Fruit fly (Drosophila melanogaster): ENCODE results near the gene Vml.
A peak's percentile ranks its signal among the peaks of the same experiment; 100 is the strongest.

Gene Vml

dm6 chrX:2301069-2301508, 25.5 kb downstream of the Vml start (continued):
- TF ChIP-seq slou (GFP tag; optimal IDR thresholded peaks at IDR 0.05) (no peak), CG4854 (GFP tag; optimal IDR thresholded peaks at IDR 0.05) (no peak), CG1792 (GFP tag; optimal IDR thresholded peaks at IDR 0.05) (no peak), Atf6 (GFP tag; IDR thresholded peaks at IDR 0.05) (peak; percentile 46), nau (GFP tag; optimal IDR thresholded peaks at IDR 0.05) (no peak), CG1603 (tag; optimal IDR thresholded peaks at IDR 0.05) (peak; percentile 36), CG8924 (tag; optimal IDR thresholded peaks at IDR 0.05) (peak; percentile 44), CG6254 (GFP tag; optimal IDR thresholded peaks at IDR 0.05) (peak; percentile 8), CG12299 (tag; optimal IDR thresholded peaks at IDR 0.05) (peak; percentile 24), luna (GFP tag; optimal IDR thresholded peaks at IDR 0.05) (no peak), Mrtf (GFP tag; IDR thresholded peaks at IDR 0.05) (no peak), CG11398 (GFP tag; optimal IDR thresholded peaks at IDR 0.05) (no peak), MTF-1 (GFP tag; optimal IDR thresholded peaks at IDR 0.05; ENCODE audit: borderline replicate concordance) (no peak), CG8359 (GFP tag; optimal IDR thresholded peaks at IDR 0.05; ENCODE audit: borderline replicate concordance) (no peak), Atf3 (GFP tag; optimal IDR thresholded peaks at IDR 0.05) (no peak), CG2875 (GFP tag; optimal IDR thresholded peaks at IDR 0.05) (no peak), wor (GFP tag; IDR thresholded peaks at IDR 0.05) (0 out of 2 replicates have a peak, but pooled peaks have one; percentile 27), Camta (GFP tag; optimal IDR thresholded peaks at IDR 0.05) (no peak), Xrp1 (GFP tag; IDR thresholded peaks at IDR 0.05) (peak; percentile 24; the same call in 1 of the 2 replicates), CG14667 (GFP tag; IDR thresholded peaks at IDR 0.05) (no peak), Sin3A (optimal IDR thresholded peaks at IDR 0.05) (no peak), CG7928 (GFP tag; optimal IDR thresholded peaks at IDR 0.05) (peak; percentile 15), Lpt (GFP tag; optimal IDR thresholded peaks at IDR 0.05) (no peak), Med (GFP tag) (peak; percentile 68), CG17186 (GFP tag; optimal IDR thresholded peaks at IDR 0.05) (no peak), CG2889 (GFP tag; IDR thresholded peaks at IDR 0.05) (peak; percentile 43; the same call in 1 of the 3 replicates), Usf (GFP tag; optimal IDR thresholded peaks at IDR 0.05) (peak; percentile 35), CkIIα-i1 (GFP tag; IDR thresholded peaks at IDR 0.05) (no peak), schlank (tag; optimal IDR thresholded peaks at IDR 0.05) (peak; percentile 52), CG15696 (tag; optimal IDR thresholded peaks at IDR 0.05) (peak; percentile 20), sisA (GFP tag; IDR thresholded peaks at IDR 0.05) (peak; percentile 38; the same call in 1 of the 2 replicates), CG12236 (GFP tag; optimal IDR thresholded peaks at IDR 0.05) (no peak), corto (GFP tag; optimal IDR thresholded peaks at IDR 0.05) (no peak), GATAe (GFP tag; conservative IDR thresholded peaks at IDR 0.05) (no peak), vnd (GFP tag; IDR thresholded peaks at IDR 0.05; ENCODE audit: partially characterized antibody) (no peak), gsb (GFP tag; IDR thresholded peaks at IDR 0.05) (peak; percentile 40; the same call in 1 of the 2 replicates), Myb (GFP tag; optimal IDR thresholded peaks at IDR 0.05) (no peak), CG4360 (GFP tag; IDR thresholded peaks at IDR 0.05) (peak; percentile 2; the same call in 1 of the 2 replicates), CG10979 (tag; optimal IDR thresholded peaks at IDR 0.05) (peak; percentile 15), CG10543 (GFP tag; optimal IDR thresholded peaks at IDR 0.05) (peak; percentile 3), otp (GFP tag; IDR thresholded peaks at IDR 0.05) (peak; percentile 9; the same call in 1 of the 3 replicates), gem (tag; optimal IDR thresholded peaks at IDR 0.05) (peak; percentile 60), CG6683 (GFP tag; optimal IDR thresholded peaks at IDR 0.05) (peak; percentile 5), CG10209 (GFP tag; optimal IDR thresholded peaks at IDR 0.05) (peak; percentile 46), rib (GFP tag; IDR thresholded peaks at IDR 0.05) (no peak), lilli (GFP tag; optimal IDR thresholded peaks at IDR 0.05) (peak; percentile 38), sug (tag; optimal IDR thresholded peaks at IDR 0.05) (peak; percentile 42), unpg (GFP tag; optimal IDR thresholded peaks at IDR 0.05) (peak; percentile 35), CG9797 (GFP tag; optimal IDR thresholded peaks at IDR 0.05) (no peak), CG11247 (GFP tag; IDR thresholded peaks at IDR 0.05) (no peak), CG2202 (tag; optimal IDR thresholded peaks at IDR 0.05) (no peak)

Data from whole organism, embryonic.